ENCODE assay signal across 4 worm cellular contexts in genomic region chrII:11538741-11539140, ce11.
TF ChIP-seq lines count a peak whose summit lies in the region.

Gene Y62F5A.9 (minus strand): TSS chrII:11538841.

TF ChIP-seq in whole organism, L1 larva, 84 proteins besides CTCF, POLR2A, EP300 and RAD21:
- TF ChIP-seq snu-23 (GFP tag; optimal IDR thresholded peaks at IDR 0.05; lab: Kevin White, UChicago) (peak; percentile 9), unc-130 (tag; optimal IDR thresholded peaks at IDR 0.05; lab: Kevin White, UChicago) (no peak), efl-1 (optimal IDR thresholded peaks at IDR 0.05; lab: Kevin White, UChicago) (no peak), efl-1 (GFP tag; optimal IDR thresholded peaks at IDR 0.05 in 1 of 2; lab: Kevin White, UChicago) (peak in 1 of 2 experiments; percentile 45), lin-35 (GFP tag; optimal IDR thresholded peaks at IDR 0.05; lab: Kevin White, UChicago) (no peak), vab-15 (tag; optimal IDR thresholded peaks at IDR 0.05; lab: Kevin White, UChicago) (no peak), aly-2 (tag; optimal IDR thresholded peaks at IDR 0.05; lab: Kevin White, UChicago) (no peak), blmp-1 (tag; optimal IDR thresholded peaks at IDR 0.05; lab: Kevin White, UChicago) (no peak)

TF ChIP-seq in whole organism, L4 larva, 104 proteins besides CTCF, POLR2A, EP300 and RAD21:
- TF ChIP-seq lim-7 (GFP tag; IDR thresholded peaks at IDR 0.05; lab: Robert Waterston, UW) (0 out of 2 replicates have a peak, but pooled peaks have one; percentile 10), nhr-77 (tag; optimal IDR thresholded peaks at IDR 0.05; lab: Kevin White, UChicago) (no peak), daf-16 (GFP tag; optimal IDR thresholded peaks at IDR 0.05; lab: Kevin White, UChicago) (no peak), daf-16 (tag; optimal IDR thresholded peaks at IDR 0.05; lab: Kevin White, UChicago) (peak; percentile 32), dmd-8 (GFP tag; IDR thresholded peaks at IDR 0.05; lab: Robert Waterston, UW) (0 out of 2 replicates have a peak, but pooled peaks have one; percentile 5)

TF ChIP-seq in whole organism, mixed stage, embryonic, 35 proteins besides CTCF, POLR2A, EP300 and RAD21:
- TF ChIP-seq lsy-2 (tag; optimal IDR thresholded peaks at IDR 0.05; lab: Kevin White, UChicago), result peak; percentile 4
- TF ChIP-seq zip-8 (tag; optimal IDR thresholded peaks at IDR 0.05; lab: Kevin White, UChicago), result no peak

TF ChIP-seq in whole organism, young adult, 124 proteins besides CTCF, POLR2A, EP300 and RAD21:
- TF ChIP-seq mel-28 (tag; optimal IDR thresholded peaks at IDR 0.05; lab: Kevin White, UChicago; ENCODE audit: borderline replicate concordance) (no peak), ekl-4 (GFP tag; IDR thresholded peaks at IDR 0.05; lab: Robert Waterston, UW) (no peak), cebp-1 (GFP tag; IDR thresholded peaks at IDR 0.05; lab: Robert Waterston, UW) (no peak), cebp-1 (tag; optimal IDR thresholded peaks at IDR 0.05; lab: Kevin White, UChicago) (peak; percentile 6), snpc-3.4 (tag; optimal IDR thresholded peaks at IDR 0.05; lab: Kevin White, UChicago) (peak; percentile 32), snpc-1.3 (tag; optimal IDR thresholded peaks at IDR 0.05; lab: Kevin White, UChicago; ENCODE audit: insufficient read depth) (no peak), madf-8 (GFP tag; conservative IDR thresholded peaks at IDR 0.05; lab: Robert Waterston, UW) (no peak), egl-18 (GFP tag; IDR thresholded peaks at IDR 0.05; lab: Robert Waterston, UW) (no peak), dpl-1 (GFP tag; optimal IDR thresholded peaks at IDR 0.05; lab: Kevin White, UChicago) (no peak)
TF ChIP-seq in whole organism, young adult: peak in this region for 2.
